Worm (Caenorhabditis elegans): ENCODE data around the gene eif-3.D.

DNA sequence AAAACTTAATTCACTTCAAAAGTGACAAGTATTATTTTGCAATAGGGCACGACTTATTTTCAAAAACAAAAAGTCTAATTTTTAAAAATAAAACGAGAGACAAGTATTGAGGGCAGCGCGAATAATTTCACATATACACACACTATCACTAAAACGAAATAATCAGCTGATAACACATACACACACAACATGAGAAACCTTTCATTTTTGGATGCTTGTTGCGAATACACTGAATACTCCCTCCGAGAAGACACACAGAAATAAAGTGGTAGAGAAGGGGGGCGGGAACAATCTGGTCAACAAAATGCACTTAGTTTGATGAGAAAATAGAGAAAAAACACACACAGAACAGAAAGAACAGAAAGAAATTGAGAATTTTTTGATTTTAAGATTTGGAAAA, 13.0 kb upstream of the eif-3.D start:
- no peak for TF ChIP-seq ham-2 (GFP tag; optimal IDR thresholded peaks at IDR 0.05)
- no peak for TF ChIP-seq ces-1 (GFP tag; optimal IDR thresholded peaks at IDR 0.05)
- TF ChIP-seq mep-1 (tag; optimal IDR thresholded peaks at IDR 0.05): no peak
- no peak for TF ChIP-seq unc-62 (GFP tag; optimal IDR thresholded peaks at IDR 0.05)
- no peak for TF ChIP-seq blmp-1 (tag; optimal IDR thresholded peaks at IDR 0.05)
- TF ChIP-seq ztf-11 (tag; optimal IDR thresholded peaks at IDR 0.05): no peak
- no peak for TF ChIP-seq sem-2 (GFP tag; optimal IDR thresholded peaks at IDR 0.05)
- no peak for TF ChIP-seq snpc-4 (tag; optimal IDR thresholded peaks at IDR 0.05)
- TF ChIP-seq unc-39 (tag; optimal IDR thresholded peaks at IDR 0.05): no peak
- TF ChIP-seq elt-3 (tag; optimal IDR thresholded peaks at IDR 0.05): no peak
- no peak for TF ChIP-seq drap-1 (GFP tag; optimal IDR thresholded peaks at IDR 0.05)
- TF ChIP-seq nhr-76 (tag; optimal IDR thresholded peaks at IDR 0.05): no peak
